Worm (Caenorhabditis elegans) whole organism, dauer: Measurements from ENCODE around the gene sri-28.

ENCODE experiments used
- unc-62 ChIP-seq: sonication (generic microtip); optimal IDR thresholded peaks from 2 replicates; lab custom pipeline; 2017; ENCODE audit warnings: missing biosample characterization, missing genetic modification reagents, missing genetic modification characterization

Gene sri-28

DNA sequence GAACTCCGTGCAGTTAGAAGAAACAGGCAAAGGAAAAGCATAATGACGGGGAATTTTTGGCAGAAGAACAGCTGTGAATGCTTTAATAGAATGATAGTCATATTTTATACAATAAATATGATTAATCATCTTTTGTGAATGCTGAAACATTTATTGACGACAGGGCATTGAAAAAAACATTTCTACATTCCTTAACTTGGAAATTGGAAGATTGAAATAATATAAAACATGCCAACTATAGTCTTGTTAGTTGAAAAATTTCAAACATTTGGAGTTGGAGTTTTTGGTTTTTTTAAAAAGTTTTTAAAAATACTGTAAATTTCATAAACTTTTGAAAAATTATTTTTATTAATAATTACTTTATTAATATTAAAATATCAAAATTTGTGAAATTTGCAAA lies 48.4 kb downstream of the sri-28 start, which contains the start of gene Y25C1A.14:
Gene Y25C1A.14, minus strand, starts transcription at position 101 of the 400 bp plus-strand sequence.
- no peak for TF ChIP-seq unc-62 (GFP tag; lab: Kevin White, UChicago)
